Worm (Caenorhabditis elegans) whole organism, young adult: ENCODE results near the gene C29F3.7.

Experiments
- atf-7 ChIP-seq: sonication (generic microtip); optimal IDR thresholded peaks from 2 replicates; lab custom pipeline; 2017; ENCODE audit warnings: mild to moderate bottlenecking, missing genetic modification characterization, missing compliant biosample characterization
- attf-6 ChIP-seq: fragments of 200-800 bp; sonication (Bioruptor generic); IDR thresholded peaks from 2 replicates; pipeline ENCODE4 v1.3.6; 2022; ENCODE audit warnings: missing genetic modification reagents, missing genetic modification characterization, missing compliant biosample characterization
- dox-1 ChIP-seq: fragments of 200-800 bp; sonication (Bioruptor generic); IDR thresholded peaks from 2 replicates; pipeline ENCODE4 v1.3.6; 2022; ENCODE audit warnings: missing genetic modification reagents, missing genetic modification characterization, missing compliant biosample characterization
- egl-18 ChIP-seq: fragments of 200-800 bp; sonication (Bioruptor generic); IDR thresholded peaks from 2 replicates; pipeline ENCODE4 v1.3.6; 2022; ENCODE audit warnings: missing genetic modification reagents, missing genetic modification characterization, missing compliant biosample characterization
- lin-35 ChIP-seq, 3 experiments: fragments of 150-350 bp in 2 of 3; sonication (generic microtip) in 1 of 3; optimal IDR thresholded peaks; 2 replicates each; lab custom pipeline; 2014 to 2018; ENCODE audit warnings: missing biosample characterization in 3 of 3, missing genetic modification characterization in 3 of 3, missing genetic modification reagents in 3 of 3
- nfya-1 ChIP-seq: sonication (generic microtip); optimal IDR thresholded peaks from 2 replicates; lab custom pipeline; 2017; ENCODE audit warnings: antibody characterized with exemption, missing compliant biosample characterization, missing genetic modification characterization, borderline replicate concordance; ENCODE audit not compliant: insufficient read depth
- repo-1 ChIP-seq: sonication (generic microtip); optimal IDR thresholded peaks from 2 replicates; lab custom pipeline; 2017; ENCODE audit warnings: mild to moderate bottlenecking, missing genetic modification characterization, missing compliant biosample characterization
- unc-62 ChIP-seq: fragments of 150-350 bp; optimal IDR thresholded peaks from 2 replicates; lab custom pipeline; 2014; ENCODE audit warnings: missing biosample characterization, missing genetic modification reagents, missing genetic modification characterization

- TF ChIP-seq attf-6 (GFP tag; lab: Robert Waterston, UW) (no peak), lin-35 (GFP tag; optimal IDR thresholded peaks at IDR 0.05; lab: Kevin White, UChicago) (no peak), egl-18 (GFP tag; lab: Robert Waterston, UW) (no peak), repo-1 (tag; lab: Kevin White, UChicago) (no peak), dox-1 (no peak), atf-7 (tag; lab: Kevin White, UChicago) (no peak), unc-62 (GFP tag; lab: Kevin White, UChicago) (no peak), nfya-1 (tag; lab: Kevin White, UChicago) (no peak)
Measured at ce11 chrV:15350615-15351014, 4.1 kb upstream of the C29F3.7 start, which contains the start of gene clec-231.
